Worm (Caenorhabditis elegans): ENCODE data around the gene F09G8.10.

- TF ChIP-seq ama-1 (optimal IDR thresholded peaks at IDR 0.05), result no peak
- TF ChIP-seq flt-1 (GFP tag; IDR thresholded peaks at IDR 0.05), result no peak
- no peak for TF ChIP-seq ceh-36 (tag; optimal IDR thresholded peaks at IDR 0.05)
- TF ChIP-seq scrt-1 (GFP tag; IDR thresholded peaks at IDR 0.05), result no peak
- TF ChIP-seq hmg-4 (GFP tag; optimal IDR thresholded peaks at IDR 0.05), result no peak
- no peak for TF ChIP-seq B0310.2 (tag; optimal IDR thresholded peaks at IDR 0.05)
- no peak for TF ChIP-seq ceh-13 (GFP tag; optimal IDR thresholded peaks at IDR 0.05)
- TF ChIP-seq hnd-1 (tag; optimal IDR thresholded peaks at IDR 0.05), result no peak
- no peak for TF ChIP-seq tbx-11 (GFP tag; IDR thresholded peaks at IDR 0.05)
- no peak for TF ChIP-seq pes-1 (GFP tag; IDR thresholded peaks at IDR 0.05)
Measured at ce11 chrIII:8303440-8303839, 31.5 kb upstream of the F09G8.10 start.
